Fruit fly (Drosophila melanogaster): ENCODE results near the gene Hacd1.

Hacd1 gene

dm6 chr2L:11989210-11989609 lies 12.9 kb downstream of the Hacd1 start:
- no peak for TF ChIP-seq sv (GFP tag; optimal IDR thresholded peaks at IDR 0.05)
- TF ChIP-seq Hr83 (GFP tag; optimal IDR thresholded peaks at IDR 0.05; ENCODE audit: poor library complexity, severe bottlenecking): no peak
- TF ChIP-seq Myc (optimal IDR thresholded peaks at IDR 0.05): no peak
- TF ChIP-seq N (GFP tag; optimal IDR thresholded peaks at IDR 0.05): no peak
- TF ChIP-seq usp (GFP tag; optimal IDR thresholded peaks at IDR 0.05): no peak
- TF ChIP-seq Vsx2 (GFP tag; optimal IDR thresholded peaks at IDR 0.05; ENCODE audit: partially characterized antibody): no peak
- no peak for TF ChIP-seq tai (GFP tag; optimal IDR thresholded peaks at IDR 0.05)
- no peak for TF ChIP-seq Rel (GFP tag; optimal IDR thresholded peaks at IDR 0.05)
- TF ChIP-seq Rel (tag; optimal IDR thresholded peaks at IDR 0.05): no peak
- no peak for TF ChIP-seq foxo (GFP tag; optimal IDR thresholded peaks at IDR 0.05)
- no peak for TF ChIP-seq h (GFP tag; optimal IDR thresholded peaks at IDR 0.05)
- TF ChIP-seq GATAd (GFP tag; optimal IDR thresholded peaks at IDR 0.05): no peak
- TF ChIP-seq psq (GFP tag; optimal IDR thresholded peaks at IDR 0.05): no peak
- TF ChIP-seq CG9705 (GFP tag; optimal IDR thresholded peaks at IDR 0.05): no peak
- no peak for TF ChIP-seq OdsH (GFP tag; optimal IDR thresholded peaks at IDR 0.05)
- no peak for TF ChIP-seq brk (GFP tag; optimal IDR thresholded peaks at IDR 0.05)
- TF ChIP-seq Hr78 (GFP tag; optimal IDR thresholded peaks at IDR 0.05): no peak

- TF ChIP-seq Sp1 (GFP tag; optimal IDR thresholded peaks at IDR 0.05) (no peak), foxo (GFP tag; optimal IDR thresholded peaks at IDR 0.05) (no peak), Rel (GFP tag; optimal IDR thresholded peaks at IDR 0.05) (no peak), Rel (tag; optimal IDR thresholded peaks at IDR 0.05) (peak; percentile 15), HLH106 (tag; optimal IDR thresholded peaks at IDR 0.05) (peak; percentile 47), OdsH (GFP tag; optimal IDR thresholded peaks at IDR 0.05) (peak; percentile 50), GATAd (GFP tag; optimal IDR thresholded peaks at IDR 0.05) (peak; percentile 19), ey (GFP tag; optimal IDR thresholded peaks at IDR 0.05) (peak; percentile 59), Myc (optimal IDR thresholded peaks at IDR 0.05) (peak; percentile 77), Dfd (GFP tag; optimal IDR thresholded peaks at IDR 0.05) (no peak), psq (GFP tag; optimal IDR thresholded peaks at IDR 0.05) (peak; percentile 45), Hnf4 (GFP tag; optimal IDR thresholded peaks at IDR 0.05) (no peak)
Measured at dm6 chr2L:11987945-11988344, 14.1 kb downstream of the Hacd1 start, which contains the start of the genes CG6686 and CG34163. Gene CG6686, minus strand, starts transcription at chr2L:11988039. Gene CG34163, plus strand, starts transcription at chr2L:11988270.

- no peak for TF ChIP-seq Hr78 (GFP tag; optimal IDR thresholded peaks at IDR 0.05)
- no peak for TF ChIP-seq Dif (GFP tag; optimal IDR thresholded peaks at IDR 0.05; ENCODE audit: partially characterized antibody)
- no peak for TF ChIP-seq lola (GFP tag; optimal IDR thresholded peaks at IDR 0.05)
- TF ChIP-seq br (GFP tag; optimal IDR thresholded peaks at IDR 0.05): no peak
- no peak for TF ChIP-seq Hnf4 (GFP tag; optimal IDR thresholded peaks at IDR 0.05)
- no peak for TF ChIP-seq tai (GFP tag; optimal IDR thresholded peaks at IDR 0.05)
- TF ChIP-seq ey (GFP tag; optimal IDR thresholded peaks at IDR 0.05): no peak
- no peak for TF ChIP-seq brk (GFP tag; optimal IDR thresholded peaks at IDR 0.05)
- no peak for TF ChIP-seq rgr (GFP tag; optimal IDR thresholded peaks at IDR 0.05)
- no peak for TF ChIP-seq OdsH (GFP tag; optimal IDR thresholded peaks at IDR 0.05)
- no peak for TF ChIP-seq GATAd (GFP tag; optimal IDR thresholded peaks at IDR 0.05)
- TF ChIP-seq sage (GFP tag; optimal IDR thresholded peaks at IDR 0.05): no peak
- no peak for TF ChIP-seq CrebA (GFP tag; optimal IDR thresholded peaks at IDR 0.05; ENCODE audit: borderline replicate concordance)
- no peak for TF ChIP-seq Mio (GFP tag; optimal IDR thresholded peaks at IDR 0.05)
- no peak for TF ChIP-seq Jra (GFP tag; optimal IDR thresholded peaks at IDR 0.05)
- TF ChIP-seq sv (GFP tag; optimal IDR thresholded peaks at IDR 0.05): no peak
- no peak for TF ChIP-seq CG9705 (GFP tag; optimal IDR thresholded peaks at IDR 0.05)
- no peak for TF ChIP-seq Abd-B (GFP tag; optimal IDR thresholded peaks at IDR 0.05)
Measured at dm6 chr2L:11981210-11981609, 20.9 kb downstream of the Hacd1 start, which contains the start of gene CG16965. Gene CG16965, plus strand, starts transcription at chr2L:11981591.

dm6 chr2L:11980075-11980474 lies 22.0 kb downstream of the Hacd1 start:
- no peak for TF ChIP-seq Mio (GFP tag; optimal IDR thresholded peaks at IDR 0.05)

dm6 chr2L:11977721-11978120 lies 24.3 kb downstream of the Hacd1 start:
- TF ChIP-seq Mio (GFP tag; optimal IDR thresholded peaks at IDR 0.05) (no peak), CrebA (GFP tag; optimal IDR thresholded peaks at IDR 0.05; ENCODE audit: borderline replicate concordance) (no peak), Hnf4 (GFP tag; optimal IDR thresholded peaks at IDR 0.05) (no peak)
